Fruit fly (Drosophila melanogaster) whole organism, prepupa: ENCODE data around the gene MstProx.

Source experiments
- CG10669 ChIP-seq: fragments of 200-800 bp; sonication (Bioruptor generic); optimal IDR thresholded peaks from 3 replicates; lab custom pipeline; 2018; ENCODE audit warnings: missing biosample characterization, mild to moderate bottlenecking, missing genetic modification characterization, moderate library complexity
- CG11294 ChIP-seq: fragments of 200-800 bp; sonication (Bioruptor generic); IDR thresholded peaks from 2 replicates; pipeline ENCODE4 v1.3.6; 2022; ENCODE audit warnings: missing biosample characterization, missing genetic modification characterization
- CG11762 ChIP-seq: fragments of 200-800 bp; sonication (Bioruptor generic); optimal IDR thresholded peaks from 3 replicates; lab custom pipeline; 2016; ENCODE audit warnings: missing biosample characterization, missing genetic modification characterization; ENCODE audit not compliant: insufficient read depth
- CG11902 ChIP-seq: fragments of 200-800 bp; sonication (Bioruptor generic); optimal IDR thresholded peaks from 3 replicates; lab custom pipeline; 2016; ENCODE audit warnings: missing biosample characterization, missing genetic modification characterization
- CG15336 ChIP-seq: fragments of 200-800 bp; sonication (Bioruptor generic); IDR thresholded peaks from 2 replicates; pipeline ENCODE4 v1.3.6; 2022; ENCODE audit warnings: missing biosample characterization, missing genetic modification characterization
- CG16779 ChIP-seq: fragments of 200-800 bp; sonication (Bioruptor generic); optimal IDR thresholded peaks from 3 replicates; lab custom pipeline; 2017; ENCODE audit warnings: missing biosample characterization, mild to moderate bottlenecking, missing genetic modification characterization
- CG32006 ChIP-seq: fragments of 200-800 bp; sonication (Bioruptor generic); optimal IDR thresholded peaks from 3 replicates; lab custom pipeline; 2017; ENCODE audit warnings: missing biosample characterization, mild to moderate bottlenecking, missing genetic modification characterization
- CG34406 ChIP-seq: fragments of 200-800 bp; sonication (Bioruptor generic); optimal IDR thresholded peaks from 3 replicates; lab custom pipeline; 2016; ENCODE audit warnings: missing biosample characterization, missing genetic modification characterization
- CG3919 ChIP-seq: fragments of 200-800 bp; sonication (Bioruptor generic); optimal IDR thresholded peaks from 3 replicates; lab custom pipeline; 2016; ENCODE audit warnings: missing biosample characterization, missing genetic modification characterization
- CG4318 ChIP-seq: fragments of 200-800 bp; sonication (Bioruptor generic); optimal IDR thresholded peaks from 3 replicates; lab custom pipeline; 2017; ENCODE audit warnings: missing biosample characterization, mild to moderate bottlenecking, missing genetic modification characterization
- CG6163 ChIP-seq: fragments of 200-800 bp; sonication (Bioruptor generic); IDR thresholded peaks from 3 replicates; pipeline ENCODE4 v1.3.6; 2022; ENCODE audit warnings: missing biosample characterization, missing genetic modification characterization
- CG6808 ChIP-seq: fragments of 200-800 bp; sonication (Bioruptor generic); optimal IDR thresholded peaks from 3 replicates; lab custom pipeline; 2017; ENCODE audit warnings: missing biosample characterization, missing genetic modification characterization, mild to moderate bottlenecking, moderate library complexity, missing genetic modification reagents
- CG6854 ChIP-seq: fragments of 200-800 bp; sonication (Bioruptor generic); optimal IDR thresholded peaks from 2 replicates; lab custom pipeline; 2017; ENCODE audit warnings: missing biosample characterization, mild to moderate bottlenecking, missing genetic modification characterization
- CG7368 ChIP-seq: fragments of 200-800 bp; sonication (Bioruptor generic); optimal IDR thresholded peaks from 3 replicates; lab custom pipeline; 2016; ENCODE audit warnings: missing biosample characterization, missing genetic modification characterization
- CG8319 ChIP-seq: fragments of 200-800 bp; sonication (Bioruptor generic); optimal IDR thresholded peaks from 3 replicates; lab custom pipeline; 2016; ENCODE audit warnings: missing biosample characterization, missing genetic modification characterization
- CG8632 ChIP-seq: fragments of 200-800 bp; sonication (Bioruptor generic); optimal IDR thresholded peaks from 3 replicates; lab custom pipeline; 2016; ENCODE audit warnings: missing biosample characterization, missing genetic modification characterization
- CG9139 ChIP-seq: fragments of 200-800 bp; sonication (Bioruptor generic); optimal IDR thresholded peaks from 3 replicates; lab custom pipeline; 2017; ENCODE audit warnings: missing biosample characterization, mild to moderate bottlenecking, missing genetic modification characterization
- Eip75B ChIP-seq: fragments of 200-800 bp; sonication (Bioruptor generic); optimal IDR thresholded peaks from 3 replicates; lab custom pipeline; 2016; ENCODE audit warnings: missing biosample characterization, missing genetic modification characterization
- Eip78C ChIP-seq: fragments of 200-800 bp; sonication (Bioruptor generic); peaks from one replicate; lab custom pipeline; 2016; ENCODE audit warnings: missing biosample characterization, missing genetic modification characterization
- Eip93F ChIP-seq: fragments of 200-800 bp; sonication (Bioruptor generic); optimal IDR thresholded peaks from 2 replicates; lab custom pipeline; 2016; ENCODE audit warnings: missing biosample characterization, mild to moderate bottlenecking, missing genetic modification characterization
- Ets96B ChIP-seq: fragments of 200-800 bp; optimal IDR thresholded peaks from 2 replicates; lab custom pipeline; 2019; ENCODE audit warnings: missing biosample characterization, mild to moderate bottlenecking, missing genetic modification characterization, moderate library complexity
- Gug ChIP-seq: fragments of 200-800 bp; sonication (Bioruptor generic); IDR thresholded peaks from 2 replicates; pipeline ENCODE4 v1.3.6; 2022; ENCODE audit warnings: missing biosample characterization, missing genetic modification characterization
- Hr38 ChIP-seq: sonication (Bioruptor generic); optimal IDR thresholded peaks from 2 replicates; lab custom pipeline; 2016; ENCODE audit warnings: missing biosample characterization, missing genetic modification characterization
- Hr39 ChIP-seq: fragments of 200-800 bp; sonication (Bioruptor generic); optimal IDR thresholded peaks from 2 replicates; lab custom pipeline; 2016; ENCODE audit warnings: missing biosample characterization, missing genetic modification characterization
- Lpt ChIP-seq: fragments of 200-800 bp; sonication (Bioruptor generic); optimal IDR thresholded peaks from 3 replicates; lab custom pipeline; 2016; ENCODE audit warnings: missing biosample characterization, missing genetic modification characterization
- Met ChIP-seq: fragments of 200-800 bp; sonication (Bioruptor generic); optimal IDR thresholded peaks from 3 replicates; lab custom pipeline; 2016; ENCODE audit warnings: missing biosample characterization, missing genetic modification characterization
- OdsH ChIP-seq: fragments of 200-800 bp; sonication (Bioruptor generic); optimal IDR thresholded peaks from 3 replicates; lab custom pipeline; 2016; ENCODE audit warnings: missing biosample characterization, missing genetic modification characterization
- Smox ChIP-seq: fragments of 200-800 bp; sonication (Bioruptor generic); optimal IDR thresholded peaks from 3 replicates; lab custom pipeline; 2016; ENCODE audit warnings: missing biosample characterization, missing genetic modification characterization
- Sox102F ChIP-seq: fragments of 200-800 bp; sonication (Bioruptor generic); optimal IDR thresholded peaks from 2 replicates; lab custom pipeline; 2016; ENCODE audit warnings: missing biosample characterization, mild to moderate bottlenecking, missing genetic modification characterization
- Sox14 ChIP-seq: fragments of 200-800 bp; sonication (Bioruptor generic); optimal IDR thresholded peaks from 3 replicates; lab custom pipeline; 2016; ENCODE audit warnings: missing biosample characterization, missing genetic modification characterization
- achi ChIP-seq: fragments of 200-800 bp; sonication (Bioruptor generic); optimal IDR thresholded peaks from 3 replicates; lab custom pipeline; 2016; ENCODE audit warnings: missing biosample characterization, missing genetic modification characterization
- acj6 ChIP-seq: fragments of 200-800 bp; sonication (Bioruptor generic); optimal IDR thresholded peaks from 3 replicates; lab custom pipeline; 2016; ENCODE audit warnings: missing biosample characterization, missing genetic modification characterization
- dac ChIP-seq: fragments of 200-800 bp; sonication (Bioruptor generic); optimal IDR thresholded peaks from 2 replicates; lab custom pipeline; 2017; ENCODE audit warnings: missing biosample characterization, mild to moderate bottlenecking, missing genetic modification characterization
- dsx ChIP-seq: fragments of 200-800 bp; optimal IDR thresholded peaks from 3 replicates; lab custom pipeline; 2019; ENCODE audit warnings: missing biosample characterization, mild to moderate bottlenecking, missing genetic modification characterization, moderate library complexity; ENCODE audit not compliant: poor library complexity, severe bottlenecking
- eg ChIP-seq: fragments of 200-800 bp; sonication (Bioruptor generic); IDR thresholded peaks from 3 replicates; pipeline ENCODE4 v1.3.6; 2022; ENCODE audit warnings: missing biosample characterization, missing genetic modification characterization
- esn ChIP-seq: fragments of 200-800 bp; sonication (Bioruptor generic); optimal IDR thresholded peaks from 2 replicates; lab custom pipeline; 2016; ENCODE audit warnings: missing biosample characterization, mild to moderate bottlenecking, missing genetic modification characterization, moderate library complexity
- fd59A ChIP-seq: fragments of 200-800 bp; sonication (Bioruptor generic); optimal IDR thresholded peaks from 2 replicates; lab custom pipeline; 2017; ENCODE audit warnings: missing biosample characterization, mild to moderate bottlenecking, missing genetic modification characterization, missing genetic modification reagents
- fd85E ChIP-seq: fragments of 200-800 bp; sonication (Bioruptor generic); optimal IDR thresholded peaks from 3 replicates; lab custom pipeline; 2016; ENCODE audit warnings: missing biosample characterization, missing genetic modification characterization
- fkh ChIP-seq: fragments of 200-800 bp; sonication (Bioruptor generic); optimal IDR thresholded peaks from 3 replicates; lab custom pipeline; 2017; ENCODE audit warnings: missing biosample characterization, mild to moderate bottlenecking, missing genetic modification characterization, moderate library complexity
- lz ChIP-seq: fragments of 200-800 bp; sonication (Bioruptor generic); optimal IDR thresholded peaks from 3 replicates; lab custom pipeline; 2016; ENCODE audit warnings: missing biosample characterization, missing genetic modification characterization
- net ChIP-seq: fragments of 200-800 bp; sonication (Bioruptor generic); optimal IDR thresholded peaks from 3 replicates; lab custom pipeline; 2016; ENCODE audit warnings: missing biosample characterization, missing genetic modification characterization
- pdm3 ChIP-seq: fragments of 200-800 bp; sonication (Bioruptor generic); optimal IDR thresholded peaks from 3 replicates; lab custom pipeline; 2016; ENCODE audit warnings: missing biosample characterization, missing genetic modification characterization
- spab ChIP-seq: fragments of 200-800 bp; sonication (Bioruptor generic); optimal IDR thresholded peaks from 2 replicates; lab custom pipeline; 2017; ENCODE audit warnings: missing biosample characterization, mild to moderate bottlenecking, missing genetic modification characterization, missing genetic modification reagents
- ss ChIP-seq, 2 experiments: fragments of 200-800 bp; sonication (Bioruptor generic); optimal IDR thresholded peaks; 2 replicates in 1 of 2; 3 replicates in 1 of 2; lab custom pipeline; 2017 to 2018; ENCODE audit warnings: mild to moderate bottlenecking in 2 of 2, missing biosample characterization in 2 of 2, missing genetic modification characterization in 2 of 2, moderate library complexity in 1 of 2
- svp ChIP-seq: fragments of 200-800 bp; sonication (Bioruptor generic); peaks from one replicate; lab custom pipeline; 2016; ENCODE audit warnings: missing biosample characterization, missing genetic modification characterization
- vri ChIP-seq: fragments of 200-800 bp; sonication (Bioruptor generic); optimal IDR thresholded peaks from 3 replicates; lab custom pipeline; 2016; ENCODE audit warnings: missing biosample characterization, mild to moderate bottlenecking, missing genetic modification characterization

MstProx gene

dm6 chr3R:7346445-7346844 lies 22.7 kb downstream of the MstProx start, which contains the start of gene nxf4 (continued):
- peak; percentile 53 for TF ChIP-seq lz
- no peak for TF ChIP-seq CG7368 (GFP tag; lab: Kevin White, UChicago)
- no peak for TF ChIP-seq achi
- TF ChIP-seq Lpt (GFP tag; lab: Kevin White, UChicago): no peak
- TF ChIP-seq ss (GFP tag; optimal IDR thresholded peaks at IDR 0.05; lab: Kevin White, UChicago): no peak
- no peak for TF ChIP-seq CG15336 (GFP tag; lab: Robert Waterston, UW)
- TF ChIP-seq Gug: no peak
- TF ChIP-seq CG8632 (GFP tag; lab: Kevin White, UChicago): no peak
- TF ChIP-seq Smox: peak; percentile 27
- TF ChIP-seq vri (GFP tag; lab: Kevin White, UChicago): no peak
- TF ChIP-seq CG6854 (GFP tag; lab: Kevin White, UChicago): no peak
- TF ChIP-seq Sox14: peak; percentile 8
- TF ChIP-seq Hr39 (GFP tag; lab: Kevin White, UChicago): peak; percentile 59
- peak; percentile 33 for TF ChIP-seq OdsH (GFP tag; lab: Kevin White, UChicago)
- TF ChIP-seq dac: peak; percentile 1
- no peak for TF ChIP-seq Hr38
- peak; percentile 40 for TF ChIP-seq CG3919 (GFP tag; lab: Kevin White, UChicago)
- no peak for TF ChIP-seq CG16779
- TF ChIP-seq esn (GFP tag; lab: Kevin White, UChicago): peak; percentile 43
- TF ChIP-seq CG34406 (GFP tag; lab: Kevin White, UChicago): no peak
- TF ChIP-seq CG8319: no peak
- peak; percentile 45 for TF ChIP-seq Eip78C (GFP tag; lab: Kevin White, UChicago)
- TF ChIP-seq svp (GFP tag; lab: Kevin White, UChicago): peak; percentile 67
- no peak for TF ChIP-seq CG6163 (GFP tag; lab: Robert Waterston, UW)
- peak; percentile 15 for TF ChIP-seq Eip75B
- no peak for TF ChIP-seq net
- no peak for TF ChIP-seq fd59A
- no peak for TF ChIP-seq eg (GFP tag; lab: Robert Waterston, UW)
- TF ChIP-seq acj6 (GFP tag; lab: Kevin White, UChicago): peak; percentile 30
- TF ChIP-seq fkh (GFP tag; lab: Kevin White, UChicago): no peak
- TF ChIP-seq CG11902: no peak
- TF ChIP-seq fd85E: no peak
- TF ChIP-seq pdm3: peak; percentile 34
- no peak for TF ChIP-seq CG9139
- TF ChIP-seq Eip93F (GFP tag; lab: Kevin White, UChicago): no peak
- TF ChIP-seq spab: no peak

dm6 chr3R:7344769-7345168 lies 24.3 kb downstream of the MstProx start, which contains the start of gene CG31496:
Gene CG31496, plus strand, starts transcription at chr3R:7345069.
- no peak for TF ChIP-seq CG4318
- no peak for TF ChIP-seq CG9139
- peak; percentile 36 for TF ChIP-seq fkh (GFP tag; lab: Kevin White, UChicago)
- TF ChIP-seq CG10669 (GFP tag; lab: Kevin White, UChicago): no peak
- TF ChIP-seq Hr39 (GFP tag; lab: Kevin White, UChicago): no peak

dm6 chr3R:7336454-7336853 lies 32.7 kb downstream of the MstProx start:
- TF ChIP-seq Ets96B (tag; lab: Kevin White, UChicago) (peak; percentile 57), CG15336 (GFP tag; lab: Robert Waterston, UW) (0 out of 2 replicates have a peak, but pooled peaks have one; percentile 19), Hr38 (no peak), lz (peak; percentile 18), CG4318 (no peak), Hr39 (GFP tag; lab: Kevin White, UChicago) (no peak), Gug (no peak), Smox (peak; percentile 45), Eip78C (GFP tag; lab: Kevin White, UChicago) (peak; percentile 90), dsx (GFP tag; lab: Kevin White, UChicago) (peak; percentile 18), CG8319 (no peak), CG16779 (no peak), pdm3 (peak; percentile 20), eg (GFP tag; lab: Robert Waterston, UW) (no peak), Sox102F (GFP tag; lab: Kevin White, UChicago) (peak; percentile 26), CG10669 (GFP tag; lab: Kevin White, UChicago) (peak; percentile 40), acj6 (GFP tag; lab: Kevin White, UChicago) (peak; percentile 56), CG11294 (GFP tag; lab: Robert Waterston, UW) (no peak), CG11762 (GFP tag; lab: Kevin White, UChicago) (peak; percentile 13), CG8632 (GFP tag; lab: Kevin White, UChicago) (peak; percentile 37), CG3919 (GFP tag; lab: Kevin White, UChicago) (peak; percentile 45), CG6808 (GFP tag; lab: Kevin White, UChicago) (peak; percentile 28), vri (GFP tag; lab: Kevin White, UChicago) (peak; percentile 12), CG34406 (GFP tag; lab: Kevin White, UChicago) (peak; percentile 62), Met (peak; percentile 55), ss (GFP tag; optimal IDR thresholded peaks at IDR 0.05; lab: Kevin White, UChicago) (peak in 1 of 2 experiments; percentile 52), achi (peak; percentile 26), fd59A (peak; percentile 4), svp (GFP tag; lab: Kevin White, UChicago) (peak; percentile 69), CG32006 (GFP tag; lab: Kevin White, UChicago) (peak; percentile 19), CG11902 (no peak)
